Worm (Caenorhabditis elegans) whole organism, L4 larva: ENCODE results near the gene F21C10.9.

Experiments used
- D1046.2 ChIP-seq: fragments of 200-800 bp; sonication (Bioruptor generic); IDR thresholded peaks from 2 replicates; pipeline ENCODE4 v1.3.6; 2022; ENCODE audit warnings: missing genetic modification characterization, missing compliant biosample characterization
- F10B5.3 ChIP-seq: sonication (generic microtip); optimal IDR thresholded peaks from 2 replicates; lab custom pipeline; 2016; ENCODE audit warnings: mild to moderate bottlenecking, missing genetic modification characterization, missing compliant biosample characterization
- F37D6.2 ChIP-seq: sonication (generic microtip); optimal IDR thresholded peaks from 2 replicates; lab custom pipeline; 2016; ENCODE audit warnings: mild to moderate bottlenecking, missing genetic modification characterization, missing compliant biosample characterization
- T20F7.1 ChIP-seq: fragments of 200-800 bp; sonication (Bioruptor generic); optimal IDR thresholded peaks from 2 replicates; lab custom pipeline; 2018; ENCODE audit warnings: mild to moderate bottlenecking, missing genetic modification characterization, missing compliant biosample characterization
- Y75B8A.6 ChIP-seq: fragments of 200-800 bp; sonication (Bioruptor generic); IDR thresholded peaks from 2 replicates; pipeline ENCODE4 v1.3.6; 2022; ENCODE audit warnings: missing genetic modification reagents, missing genetic modification characterization, missing compliant biosample characterization
- ZK546.5 ChIP-seq, 2 experiments: sonication (generic microtip); optimal IDR thresholded peaks; 2 replicates each; lab custom pipeline; 2017; ENCODE audit warnings: missing biosample characterization in 2 of 2, missing genetic modification characterization in 2 of 2
- arid-1 ChIP-seq: fragments of 200-800 bp; sonication (Bioruptor generic); conservative IDR thresholded peaks from 2 replicates; pipeline ENCODE4 v1.3.6; 2022; ENCODE audit warnings: missing genetic modification reagents, missing genetic modification characterization, missing compliant biosample characterization
- ceh-32 ChIP-seq: sonication (generic microtip); optimal IDR thresholded peaks from 2 replicates; lab custom pipeline; 2016; ENCODE audit warnings: mild to moderate bottlenecking, missing genetic modification characterization, missing compliant biosample characterization; ENCODE audit not compliant: poor library complexity
- cey-2 ChIP-seq: sonication (generic microtip); optimal IDR thresholded peaks from 3 replicates; lab custom pipeline; 2017; ENCODE audit warnings: missing genetic modification characterization, mild to moderate bottlenecking, missing compliant biosample characterization, antibody characterized with exemption, borderline replicate concordance; ENCODE audit not compliant: insufficient read depth
- daf-12 ChIP-seq: fragments of 150-350 bp; optimal IDR thresholded peaks from 2 replicates; lab custom pipeline; 2014; ENCODE audit warnings: missing biosample characterization, missing genetic modification reagents, missing genetic modification characterization
- daf-16 ChIP-seq, 3 experiments: sonication (generic microtip); optimal IDR thresholded peaks; 2 replicates each; lab custom pipeline; 2016 to 2017; ENCODE audit warnings: missing genetic modification characterization in 3 of 3, missing genetic modification reagents in 3 of 3, mild to moderate bottlenecking in 2 of 3, missing compliant biosample characterization in 2 of 3, missing biosample characterization in 1 of 3, moderate library complexity in 1 of 3
- dmd-6 ChIP-seq: fragments of 200-800 bp; sonication (Bioruptor generic); IDR thresholded peaks from 2 replicates; pipeline ENCODE4 v1.3.6; 2022; ENCODE audit warnings: missing genetic modification reagents, missing genetic modification characterization, missing compliant biosample characterization
- duxl-1 ChIP-seq: sonication (generic microtip); optimal IDR thresholded peaks from 2 replicates; lab custom pipeline; 2016; ENCODE audit warnings: mild to moderate bottlenecking, missing genetic modification characterization, moderate library complexity, missing compliant biosample characterization; ENCODE audit not compliant: poor library complexity
- gei-8 ChIP-seq: fragments of 200-800 bp; sonication (Bioruptor generic); optimal IDR thresholded peaks from 2 replicates; lab custom pipeline; 2018; ENCODE audit warnings: mild to moderate bottlenecking, missing genetic modification characterization, missing compliant biosample characterization
- hlh-11 ChIP-seq: fragments of 200-800 bp; sonication (Bioruptor generic); optimal IDR thresholded peaks from 2 replicates; lab custom pipeline; 2018; ENCODE audit warnings: mild to moderate bottlenecking, missing genetic modification characterization, missing compliant biosample characterization
- hlh-30 ChIP-seq: sonication (generic microtip); optimal IDR thresholded peaks from 2 replicates; lab custom pipeline; 2017; ENCODE audit warnings: antibody characterized with exemption, mild to moderate bottlenecking, missing genetic modification characterization, missing compliant biosample characterization; ENCODE audit not compliant: insufficient read depth
- hmg-1.1 ChIP-seq: fragments of 200-800 bp; sonication (Bioruptor generic); IDR thresholded peaks from 2 replicates; pipeline ENCODE4 v1.3.6; 2022; ENCODE audit warnings: missing genetic modification reagents, missing genetic modification characterization, missing compliant biosample characterization
- lin-38 ChIP-seq: fragments of 200-800 bp; sonication (Bioruptor generic); IDR thresholded peaks from 2 replicates; pipeline ENCODE4 v1.3.6; 2022; ENCODE audit warnings: missing genetic modification reagents, missing genetic modification characterization, missing compliant biosample characterization
- madf-5 ChIP-seq, 2 experiments: fragments of 200-800 bp; sonication (Bioruptor generic); IDR thresholded peaks; 2 replicates each; pipeline ENCODE4 v1.3.6; 2022; ENCODE audit warnings: missing compliant biosample characterization in 2 of 2, missing genetic modification characterization in 2 of 2
- madf-9 ChIP-seq: fragments of 200-800 bp; sonication (Bioruptor generic); conservative IDR thresholded peaks from 2 replicates; pipeline ENCODE4 v1.3.6; 2022; ENCODE audit warnings: missing genetic modification reagents, missing genetic modification characterization, missing compliant biosample characterization
- mxl-2 ChIP-seq: fragments of 200-800 bp; sonication (Bioruptor generic); conservative IDR thresholded peaks from 2 replicates; pipeline ENCODE4 v1.3.6; 2022; ENCODE audit warnings: missing genetic modification reagents, missing genetic modification characterization, missing compliant biosample characterization
- mxl-3 ChIP-seq: fragments of 200-800 bp; sonication (Bioruptor generic); optimal IDR thresholded peaks from 2 replicates; lab custom pipeline; 2018; ENCODE audit warnings: mild to moderate bottlenecking, missing genetic modification characterization, missing compliant biosample characterization
- nhr-10 ChIP-seq: fragments of 150-350 bp; optimal IDR thresholded peaks from 2 replicates; lab custom pipeline; 2014; ENCODE audit warnings: missing biosample characterization, missing genetic modification characterization
- nhr-102 ChIP-seq: sonication (generic microtip); optimal IDR thresholded peaks from 2 replicates; lab custom pipeline; 2016; ENCODE audit warnings: mild to moderate bottlenecking, missing genetic modification characterization, moderate library complexity, missing compliant biosample characterization
- nhr-11 ChIP-seq: fragments of 150-350 bp; optimal IDR thresholded peaks from 2 replicates; lab custom pipeline; 2014; ENCODE audit warnings: missing biosample characterization, missing genetic modification characterization
- nhr-237 ChIP-seq: sonication (generic microtip); optimal IDR thresholded peaks from 2 replicates; lab custom pipeline; 2017; ENCODE audit warnings: missing biosample characterization, missing genetic modification characterization
- nhr-28 ChIP-seq: fragments of 150-350 bp; optimal IDR thresholded peaks from 2 replicates; lab custom pipeline; 2014; ENCODE audit warnings: missing biosample characterization, missing genetic modification characterization
- nhr-48 ChIP-seq: sonication (generic microtip); optimal IDR thresholded peaks from 2 replicates; lab custom pipeline; 2016; ENCODE audit warnings: mild to moderate bottlenecking, missing genetic modification characterization, missing compliant biosample characterization
- pqm-1 ChIP-seq: sonication (generic microtip); optimal IDR thresholded peaks from 2 replicates; lab custom pipeline; 2017; ENCODE audit warnings: missing biosample characterization, missing genetic modification characterization
- rbr-2 ChIP-seq: sonication (generic microtip); optimal IDR thresholded peaks from 2 replicates; lab custom pipeline; 2016; ENCODE audit warnings: missing genotype, missing genetic modification characterization, missing compliant biosample characterization
- snpc-4 ChIP-seq: fragments of 150-350 bp; optimal IDR thresholded peaks from 2 replicates; lab custom pipeline; 2014; ENCODE audit warnings: missing biosample characterization, missing genetic modification characterization
- tag-97 ChIP-seq: fragments of 200-800 bp; sonication (Bioruptor generic); IDR thresholded peaks from 2 replicates; pipeline ENCODE4 v1.3.6; 2022; ENCODE audit warnings: missing genetic modification characterization, missing compliant biosample characterization
- tra-1 ChIP-seq: fragments of 200-800 bp; sonication (Bioruptor generic); IDR thresholded peaks from 2 replicates; pipeline ENCODE4 v1.3.6; 2022; ENCODE audit warnings: missing genetic modification reagents, missing genetic modification characterization, missing compliant biosample characterization
- unc-62 ChIP-seq, 3 experiments: fragments of 150-350 bp in 1 of 3; sonication (generic microtip); optimal IDR thresholded peaks in 2 of 3; peaks in 1 of 3; 1 replicate in 1 of 3; 2 replicates in 2 of 3; lab custom pipeline; 2014 to 2017; ENCODE audit warnings: missing biosample characterization in 3 of 3, missing genetic modification characterization in 3 of 3, missing genetic modification reagents in 3 of 3, missing genotype in 1 of 3
- ztf-11 ChIP-seq: fragments of 150-350 bp; optimal IDR thresholded peaks from 2 replicates; lab custom pipeline; 2014; ENCODE audit warnings: missing biosample characterization, missing genetic modification characterization

The F21C10.9 gene

DNA sequence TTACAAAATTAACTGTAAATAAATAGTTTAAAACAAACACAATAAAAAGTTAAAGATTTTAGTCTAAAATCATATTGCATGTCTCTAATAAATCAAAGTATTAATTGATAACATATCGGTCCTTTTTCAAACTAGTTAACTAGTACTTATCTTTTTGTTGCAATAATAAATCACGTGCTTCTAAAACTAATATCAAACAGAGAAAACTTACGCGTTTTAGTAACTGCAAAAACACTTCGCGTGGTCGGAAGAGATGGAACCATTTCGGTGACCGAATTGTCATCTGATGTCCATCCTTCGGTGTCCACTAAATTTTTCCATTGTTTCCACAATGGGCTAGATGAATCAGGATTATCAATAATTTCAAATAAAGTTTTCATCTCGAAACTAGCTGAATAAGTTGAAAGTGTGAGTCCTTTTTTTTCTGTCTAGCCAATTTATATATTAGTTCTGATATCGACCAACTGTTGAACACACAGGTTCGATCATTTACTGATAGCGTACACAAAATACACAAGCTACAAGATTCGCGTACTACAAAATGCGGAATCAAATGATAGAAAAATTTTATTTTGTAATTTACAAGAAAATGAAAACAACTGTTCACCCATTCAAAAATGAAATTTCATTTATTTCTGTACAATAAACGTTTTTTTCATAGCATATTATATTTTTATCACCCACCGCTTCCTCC lies at the start of gene F21C10.9:
Gene F21C10.9, minus strand, starts transcription at position 417 of the 694 bp plus-strand sequence.
- TF ChIP-seq dmd-6 (peak; percentile 12; the same call in 1 of the 2 replicates), hlh-30 (tag; lab: Kevin White, UChicago) (peak; percentile 51), snpc-4 (tag; lab: Kevin White, UChicago) (no peak), nhr-28 (tag; lab: Kevin White, UChicago) (peak; percentile 94)
- TF ChIP-seq, all 104 proteins: peak for 3

DNA sequence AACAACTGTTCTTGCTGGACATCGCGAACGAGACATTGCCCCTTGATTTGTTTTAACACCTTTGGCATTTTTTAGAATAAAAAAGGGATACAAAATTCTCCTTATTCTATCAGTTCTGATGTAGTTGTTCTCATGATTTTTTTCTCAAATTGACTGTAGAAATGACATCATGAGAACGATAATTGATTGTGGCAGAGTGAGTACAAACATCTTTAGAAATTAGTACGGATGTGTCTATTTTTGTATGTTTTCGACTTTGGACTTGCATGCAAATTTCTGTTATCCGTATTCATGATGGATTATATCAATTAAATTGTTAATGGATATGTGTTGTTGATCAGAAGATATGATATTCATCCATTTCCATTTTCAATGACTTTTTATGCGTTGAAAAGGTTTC lies 49.7 kb upstream of the F21C10.9 start:
- TF ChIP-seq ZK546.5 (tag; optimal IDR thresholded peaks at IDR 0.05; lab: Kevin White, UChicago) (no peak), duxl-1 (no peak), rbr-2 (tag; lab: Kevin White, UChicago) (no peak), nhr-48 (tag; lab: Kevin White, UChicago) (no peak), ztf-11 (no peak), cey-2 (tag; lab: Kevin White, UChicago) (no peak), gei-8 (GFP tag; lab: Kevin White, UChicago) (no peak), F10B5.3 (no peak), daf-12 (tag; lab: Kevin White, UChicago) (no peak), nhr-237 (tag; lab: Kevin White, UChicago) (no peak), ceh-32 (tag; lab: Kevin White, UChicago) (no peak)

DNA sequence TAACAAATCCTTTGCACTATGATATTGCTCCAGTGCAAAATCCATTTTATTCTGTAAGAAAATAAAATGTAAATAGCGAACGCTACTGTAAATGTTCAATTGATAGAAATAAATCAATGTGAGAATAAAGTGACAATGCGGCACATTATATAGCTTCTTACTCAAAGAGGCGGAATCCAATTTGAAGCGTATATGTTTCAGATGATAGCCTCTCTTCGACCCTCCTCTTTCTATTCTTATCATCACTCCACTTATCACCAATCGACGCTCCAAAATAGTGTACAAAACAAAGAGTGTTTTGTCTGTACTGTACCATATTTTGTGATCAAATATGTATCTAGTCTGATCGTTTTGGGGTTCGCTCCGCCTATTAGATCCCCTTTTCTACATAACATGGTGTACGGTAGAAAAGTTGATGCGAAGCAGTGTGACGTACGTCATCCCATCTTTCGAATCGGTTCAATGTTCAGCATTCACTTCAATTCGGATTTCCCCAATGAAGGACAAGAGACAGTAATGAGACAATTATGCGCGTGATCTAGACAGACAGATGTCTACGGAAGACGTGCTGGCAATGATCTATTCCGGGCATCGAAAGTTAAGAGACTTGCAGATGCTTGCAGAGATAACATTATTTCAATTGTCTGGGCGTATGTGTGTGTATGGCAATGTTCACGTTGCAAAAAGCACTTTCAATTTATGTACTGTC lies 48.5 kb upstream of the F21C10.9 start, which contains the start of gene spl-2:
Gene spl-2, minus strand, starts transcription at position 51 of the 709 bp plus-strand sequence.
- peak; percentile 37 for TF ChIP-seq nhr-48 (tag; lab: Kevin White, UChicago)
- TF ChIP-seq T20F7.1 (GFP tag; lab: Kevin White, UChicago), result no peak
- TF ChIP-seq mxl-3, result peak; percentile 56
- TF ChIP-seq madf-5 (GFP tag; IDR thresholded peaks at IDR 0.05; lab: Robert Waterston, UW), result no peak
- peak; percentile 5 for TF ChIP-seq nhr-28 (tag; lab: Kevin White, UChicago)
- no peak for TF ChIP-seq madf-9
- TF ChIP-seq hlh-11 (tag; lab: Kevin White, UChicago), result peak; percentile 35
- TF ChIP-seq arid-1 (GFP tag; lab: Robert Waterston, UW), result no peak
- peak; percentile 42 for TF ChIP-seq hlh-30 (tag; lab: Kevin White, UChicago)
- TF ChIP-seq D1046.2 (GFP tag; lab: Robert Waterston, UW), result no peak
- TF ChIP-seq lin-38, result no peak
- peak; percentile 25; the same call in 1 of the 2 replicates for TF ChIP-seq dmd-6
- no peak for TF ChIP-seq Y75B8A.6
- peak in 1 of 2 experiments; percentile 95 for TF ChIP-seq unc-62 (GFP tag; optimal IDR thresholded peaks at IDR 0.05 in 1 of 2; lab: Kevin White, UChicago)
- TF ChIP-seq unc-62 (tag; optimal IDR thresholded peaks at IDR 0.05; lab: Kevin White, UChicago), result no peak
- no peak for TF ChIP-seq mxl-2 (GFP tag; lab: Robert Waterston, UW)

DNA sequence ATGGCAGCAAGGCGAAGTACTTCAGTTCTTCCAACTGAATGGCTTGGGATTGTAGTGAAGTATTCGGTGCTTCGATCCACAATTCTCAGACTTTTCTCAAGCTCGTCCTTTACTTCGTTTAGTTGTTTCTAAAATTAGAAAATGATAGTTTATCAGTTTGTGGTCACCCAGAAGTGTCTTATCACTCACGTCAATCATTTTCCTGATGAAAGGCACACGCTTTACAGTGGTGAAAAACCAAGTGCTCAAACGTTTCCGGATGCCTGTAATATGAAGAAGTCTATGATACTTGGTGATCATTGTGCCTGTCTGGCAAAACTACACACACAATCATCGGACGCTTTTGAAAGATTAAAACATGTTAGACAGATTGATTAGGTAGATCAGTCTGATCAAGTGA lies 47.7 kb upstream of the F21C10.9 start:
- no peak for TF ChIP-seq daf-16 (GFP tag; optimal IDR thresholded peaks at IDR 0.05; lab: Kevin White, UChicago)
- TF ChIP-seq daf-16 (tag; optimal IDR thresholded peaks at IDR 0.05; lab: Kevin White, UChicago), result no peak
- no peak for TF ChIP-seq hmg-1.1 (GFP tag; lab: Robert Waterston, UW)
- TF ChIP-seq nhr-102, result no peak
- peak; percentile 75 for TF ChIP-seq dmd-6
- peak; percentile 3 for TF ChIP-seq nhr-28 (tag; lab: Kevin White, UChicago)
- TF ChIP-seq F37D6.2 (tag; lab: Kevin White, UChicago), result no peak
- no peak for TF ChIP-seq nhr-11 (tag; lab: Kevin White, UChicago)
- TF ChIP-seq nhr-10 (tag; lab: Kevin White, UChicago), result no peak
- peak; percentile 23 for TF ChIP-seq pqm-1 (tag; lab: Kevin White, UChicago)
- no peak for TF ChIP-seq daf-12 (tag; lab: Kevin White, UChicago)
- TF ChIP-seq tra-1 (GFP tag; lab: Robert Waterston, UW), result 0 out of 2 replicates have a peak, but pooled peaks have one; percentile 17
- TF ChIP-seq tag-97 (GFP tag; lab: Robert Waterston, UW), result no peak
- peak; percentile 38 for TF ChIP-seq hlh-11 (tag; lab: Kevin White, UChicago)
